Worm (Caenorhabditis elegans): ENCODE data around the gene sms-2.

DNA sequence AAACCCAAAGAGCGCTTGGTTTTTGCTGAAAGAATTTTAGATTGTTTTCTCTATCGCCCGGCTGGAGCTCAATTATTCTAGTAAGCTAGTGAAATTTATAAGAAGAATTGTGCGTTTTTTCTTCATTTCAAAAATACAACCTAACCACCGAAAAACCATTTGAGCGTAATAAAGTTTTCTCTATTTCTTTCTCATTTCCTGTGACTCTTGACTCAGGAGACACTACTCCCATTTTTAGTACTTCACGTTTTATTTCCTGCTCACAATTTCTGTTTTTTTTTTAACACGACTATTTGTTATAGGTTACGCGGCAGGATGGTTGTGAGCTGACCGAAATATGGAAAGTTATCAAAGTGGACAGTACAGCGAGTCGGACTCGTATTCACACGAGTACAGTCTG, 35.7 kb downstream of the sms-2 start, which contains the start of gene F35H12.6:
- no peak for TF ChIP-seq nhr-11 (tag; optimal IDR thresholded peaks at IDR 0.05)
- TF ChIP-seq jun-1 (tag; optimal IDR thresholded peaks at IDR 0.05), result no peak
- no peak for TF ChIP-seq aly-2 (tag; optimal IDR thresholded peaks at IDR 0.05)
- no peak for TF ChIP-seq unc-62 (GFP tag; optimal IDR thresholded peaks at IDR 0.05)
- no peak for TF ChIP-seq mdl-1 (tag; optimal IDR thresholded peaks at IDR 0.05)
- TF ChIP-seq elt-1 (tag; optimal IDR thresholded peaks at IDR 0.05), result no peak
- TF ChIP-seq ama-1 (optimal IDR thresholded peaks at IDR 0.05), result no peak
- no peak for TF ChIP-seq tbx-2 (tag; optimal IDR thresholded peaks at IDR 0.05)

All from whole organism, L3 larva.